Fruit fly (Drosophila melanogaster) whole organism, embryonic: Measurements from ENCODE around the gene ATP7.
A peak's percentile ranks its signal among the peaks of the same experiment; 100 is the strongest.

Experiments
- CG10209 ChIP-seq: fragments of 200-800 bp; sonication (Bioruptor generic); optimal IDR thresholded peaks from 3 replicates; lab custom pipeline; 2017; ENCODE audit warnings: missing biosample characterization, mild to moderate bottlenecking, missing genetic modification characterization, missing genetic modification reagents
- CG11695 ChIP-seq: fragments of 200-800 bp; sonication (Bioruptor generic); IDR thresholded peaks from 3 replicates; pipeline ENCODE4 v1.3.6; 2022; ENCODE audit warnings: missing biosample characterization, missing genetic modification characterization
- CG12104 ChIP-seq: fragments of 200-800 bp; sonication (Bioruptor generic); optimal IDR thresholded peaks from 3 replicates; lab custom pipeline; 2016; ENCODE audit warnings: missing biosample characterization, missing genetic modification characterization
- CG12659 ChIP-seq: fragments of 200-800 bp; sonication (Bioruptor generic); optimal IDR thresholded peaks from 3 replicates; lab custom pipeline; 2017; ENCODE audit warnings: mild to moderate bottlenecking, missing biosample characterization, missing genetic modification reagents, missing genetic modification characterization
- CG14050 ChIP-seq: fragments of 200-800 bp; sonication (Bioruptor generic); IDR thresholded peaks from 3 replicates; pipeline ENCODE4 v1.3.6; 2022; ENCODE audit warnings: missing biosample characterization, missing genetic modification characterization
- CG14441 ChIP-seq: fragments of 200-800 bp; sonication (Bioruptor generic); IDR thresholded peaks from 2 replicates; pipeline ENCODE4 v1.3.6; 2022; ENCODE audit warnings: missing biosample characterization, missing genetic modification characterization
- CG14667 ChIP-seq: fragments of 200-800 bp; sonication (Bioruptor generic); IDR thresholded peaks from 2 replicates; pipeline ENCODE4 v1.3.6; 2022; ENCODE audit warnings: missing biosample characterization, missing genetic modification characterization
- CG1602 ChIP-seq: fragments of 200-800 bp; sonication (Bioruptor generic); optimal IDR thresholded peaks from 3 replicates; lab custom pipeline; 2016; ENCODE audit warnings: missing biosample characterization, missing genetic modification characterization
- CG17359 ChIP-seq: fragments of 200-800 bp; sonication (Bioruptor generic); optimal IDR thresholded peaks from 3 replicates; lab custom pipeline; 2018; ENCODE audit warnings: missing biosample characterization, mild to moderate bottlenecking, missing genetic modification characterization, moderate library complexity
- CG17912 ChIP-seq: fragments of 200-800 bp; sonication (Bioruptor generic); optimal IDR thresholded peaks from 2 replicates; lab custom pipeline; 2018; ENCODE audit warnings: missing biosample characterization, mild to moderate bottlenecking, missing genetic modification characterization
- CG2129 ChIP-seq: fragments of 200-800 bp; sonication (Bioruptor generic); IDR thresholded peaks from 2 replicates; pipeline ENCODE4 v1.3.6; 2022; ENCODE audit warnings: missing biosample characterization, missing genetic modification characterization; ENCODE audit not compliant: partially characterized antibody
- CG2678 ChIP-seq: fragments of 200-800 bp; sonication (Bioruptor generic); optimal IDR thresholded peaks from 3 replicates; lab custom pipeline; 2019; ENCODE audit warnings: missing biosample characterization, mild to moderate bottlenecking, missing genetic modification characterization, moderate library complexity
- CG2889 ChIP-seq: fragments of 200-800 bp; sonication (Bioruptor generic); IDR thresholded peaks from 3 replicates; pipeline ENCODE4 v1.3.6; 2022; ENCODE audit warnings: missing biosample characterization, missing genetic modification characterization
- CG4404 ChIP-seq: fragments of 200-800 bp; sonication (Bioruptor generic); IDR thresholded peaks from 2 replicates; pipeline ENCODE4 v1.3.6; 2022; ENCODE audit warnings: missing biosample characterization, missing genetic modification characterization
- CG5245 ChIP-seq: fragments of 200-800 bp; sonication (Bioruptor generic); optimal IDR thresholded peaks from 3 replicates; lab custom pipeline; 2016; ENCODE audit warnings: missing biosample characterization, missing genetic modification characterization
- CG6272 ChIP-seq: fragments of 200-800 bp; sonication (Bioruptor generic); IDR thresholded peaks from 2 replicates; pipeline ENCODE4 v1.3.6; 2022; ENCODE audit warnings: missing biosample characterization, missing genetic modification characterization
- Camta ChIP-seq: fragments of 200-800 bp; sonication (Bioruptor generic); optimal IDR thresholded peaks from 2 replicates; lab custom pipeline; 2016; ENCODE audit warnings: missing biosample characterization, missing genetic modification characterization
- Dll ChIP-seq: fragments of 200-800 bp; sonication (Bioruptor generic); IDR thresholded peaks from 4 replicates; pipeline ENCODE4 v1.3.6; 2022; ENCODE audit warnings: missing biosample characterization, missing genetic modification characterization; ENCODE audit not compliant: partially characterized antibody
- Elba2 ChIP-seq: fragments of 200-800 bp; sonication (Bioruptor generic); optimal IDR thresholded peaks from 3 replicates; lab custom pipeline; 2016; ENCODE audit warnings: missing biosample characterization, missing genetic modification characterization
- Ets97D ChIP-seq: fragments of 200-800 bp; sonication (Bioruptor generic); optimal IDR thresholded peaks from 3 replicates; lab custom pipeline; 2016; ENCODE audit warnings: missing biosample characterization, missing genetic modification characterization
- Gsc ChIP-seq: fragments of 200-800 bp; sonication (Bioruptor generic); IDR thresholded peaks from 2 replicates; pipeline ENCODE4 v1.3.6; 2022; ENCODE audit warnings: missing biosample characterization, missing genetic modification characterization
- Hr51 ChIP-seq, 2 experiments: fragments of 200-800 bp; sonication (Bioruptor generic); optimal IDR thresholded peaks; 2 replicates in 1 of 2; 3 replicates in 1 of 2; lab custom pipeline; 2016 to 2018; ENCODE audit warnings: missing biosample characterization in 2 of 2, missing genetic modification characterization in 2 of 2, mild to moderate bottlenecking in 1 of 2, moderate library complexity in 1 of 2
- MBD-R2 ChIP-seq: fragments of 200-800 bp; sonication (Bioruptor generic); IDR thresholded peaks from 2 replicates; pipeline ENCODE4 v1.3.6; 2022; ENCODE audit warnings: missing biosample characterization, missing genetic modification characterization
- Meics ChIP-seq: fragments of 200-800 bp; sonication (Bioruptor generic); optimal IDR thresholded peaks from 2 replicates; lab custom pipeline; 2017; ENCODE audit warnings: missing biosample characterization, mild to moderate bottlenecking, missing genetic modification characterization
- NC2α ChIP-seq: fragments of 200-800 bp; sonication (Bioruptor generic); optimal IDR thresholded peaks from 2 replicates; lab custom pipeline; 2016; ENCODE audit warnings: missing biosample characterization, missing genetic modification characterization
- PHDP ChIP-seq: fragments of 200-800 bp; sonication (Bioruptor generic); optimal IDR thresholded peaks from 3 replicates; lab custom pipeline; 2018; ENCODE audit warnings: missing biosample characterization, mild to moderate bottlenecking, missing genetic modification characterization, moderate library complexity
- Trl ChIP-seq, 3 experiments: fragments of >200 bp in 2 of 3; fragments of 200-800 bp in 1 of 3; sonication (Bioruptor generic) in 1 of 3; optimal IDR thresholded peaks; 2 replicates in 1 of 3; 3 replicates in 2 of 3; lab custom pipeline; 2016 to 2017; ENCODE audit warnings: missing biosample characterization in 1 of 3, missing genetic modification characterization in 1 of 3
- az2 ChIP-seq: fragments of 200-800 bp; sonication (Bioruptor generic); optimal IDR thresholded peaks from 3 replicates; lab custom pipeline; 2016; ENCODE audit warnings: missing biosample characterization, missing genetic modification characterization
- bab2 ChIP-seq: fragments of 200-800 bp; sonication (Bioruptor generic); optimal IDR thresholded peaks from 2 replicates; lab custom pipeline; 2016; ENCODE audit warnings: missing biosample characterization, missing genetic modification characterization
- dysf ChIP-seq: fragments of 200-800 bp; sonication (Bioruptor generic); IDR thresholded peaks from 3 replicates; pipeline ENCODE4 v1.3.6; 2022; ENCODE audit warnings: missing biosample characterization, missing genetic modification characterization
- fd96Cb ChIP-seq: fragments of 200-800 bp; sonication (Bioruptor generic); optimal IDR thresholded peaks from 2 replicates; lab custom pipeline; 2018; ENCODE audit warnings: missing biosample characterization, mild to moderate bottlenecking, missing genetic modification characterization, moderate library complexity
- gem ChIP-seq: fragments of 200-800 bp; sonication (Bioruptor generic); optimal IDR thresholded peaks from 2 replicates; lab custom pipeline; 2019; ENCODE audit warnings: missing biosample characterization, mild to moderate bottlenecking, missing genetic modification characterization, moderate library complexity
- hkb ChIP-seq, 2 experiments: fragments of 200-800 bp in 1 of 2; fragments of >200 bp in 1 of 2; sonication (Bioruptor generic) in 1 of 2; IDR thresholded peaks in 1 of 2; optimal IDR thresholded peaks in 1 of 2; 2 replicates each; pipeline versions ENCODE4 v1.3.6 to Lab custom; 2017 to 2022; ENCODE audit warnings: missing biosample characterization in 1 of 2, missing genetic modification characterization in 1 of 2
- jing ChIP-seq: fragments of 200-800 bp; sonication (Bioruptor generic); optimal IDR thresholded peaks from 2 replicates; lab custom pipeline; 2018; ENCODE audit warnings: missing biosample characterization, mild to moderate bottlenecking, missing genetic modification characterization
- jumu ChIP-seq: fragments of 200-800 bp; sonication (Bioruptor generic); optimal IDR thresholded peaks from 3 replicates; lab custom pipeline; 2016; ENCODE audit warnings: missing biosample characterization, missing genetic modification characterization
- ken ChIP-seq: fragments of 200-800 bp; sonication (Bioruptor generic); IDR thresholded peaks from 3 replicates; pipeline ENCODE4 v1.3.6; 2022; ENCODE audit warnings: missing biosample characterization, missing genetic modification characterization
- nerfin-1 ChIP-seq: fragments of 200-800 bp; sonication (Bioruptor generic); optimal IDR thresholded peaks from 3 replicates; lab custom pipeline; 2019; ENCODE audit warnings: missing biosample characterization, mild to moderate bottlenecking, missing genetic modification characterization, moderate library complexity
- nmo ChIP-seq: fragments of 200-800 bp; sonication (Bioruptor generic); optimal IDR thresholded peaks from 2 replicates; lab custom pipeline; 2018; ENCODE audit warnings: missing biosample characterization, mild to moderate bottlenecking, missing genetic modification characterization, moderate library complexity
- otp ChIP-seq: fragments of 200-800 bp; sonication (Bioruptor generic); IDR thresholded peaks from 3 replicates; pipeline ENCODE4, ENCODE4 v1.3.6; 2022; ENCODE audit warnings: missing biosample characterization, missing genetic modification characterization
- pan ChIP-seq, 4 experiments: fragments of >200 bp in 3 of 4; fragments of 200-800 bp in 1 of 4; sonication (Bioruptor generic) in 1 of 4; optimal IDR thresholded peaks in 3 of 4; IDR thresholded peaks in 1 of 4; 2 replicates each; pipeline versions ENCODE4 v1.3.6 to Lab custom; 2017 to 2022; ENCODE audit warnings: missing biosample characterization in 2 of 4, missing genetic modification characterization in 2 of 4, mixed read lengths in 1 of 4
- pb ChIP-seq: fragments of 200-800 bp; sonication (Bioruptor generic); optimal IDR thresholded peaks from 3 replicates; lab custom pipeline; 2016; ENCODE audit warnings: missing biosample characterization, missing genetic modification characterization
- pnt ChIP-seq: fragments of 200-800 bp; sonication (Bioruptor generic); optimal IDR thresholded peaks from 3 replicates; lab custom pipeline; 2016; ENCODE audit warnings: missing biosample characterization, missing genetic modification characterization
- pum ChIP-seq: fragments of 200-800 bp; sonication (Bioruptor generic); optimal IDR thresholded peaks from 2 replicates; lab custom pipeline; 2016; ENCODE audit warnings: missing biosample characterization, missing genetic modification characterization
- sna ChIP-seq: fragments of 200-800 bp; sonication (Bioruptor generic); IDR thresholded peaks from 2 replicates; pipeline ENCODE4 v1.3.6; 2022; ENCODE audit warnings: missing biosample characterization, missing genetic modification characterization; ENCODE audit not compliant: partially characterized antibody
- sob ChIP-seq: fragments of 200-800 bp; sonication (Bioruptor generic); IDR thresholded peaks from 2 replicates; pipeline ENCODE4 v1.3.6; 2022; ENCODE audit warnings: missing biosample characterization, missing genetic modification characterization
- wor ChIP-seq: fragments of 200-800 bp; sonication (Bioruptor generic); IDR thresholded peaks from 2 replicates; pipeline ENCODE4 v1.3.6; 2022; ENCODE audit warnings: missing biosample characterization, missing genetic modification characterization
- zen2 ChIP-seq: fragments of 200-800 bp; sonication (Bioruptor generic); IDR thresholded peaks from 3 replicates; pipeline ENCODE4 v1.3.6; 2022; ENCODE audit warnings: missing biosample characterization, missing genetic modification characterization; ENCODE audit not compliant: partially characterized antibody

The ATP7 gene

dm6 chrX:11846049-11846718 is 8.6 kb upstream of the ATP7 start, which contains the start of gene CG15740 (continued):
- TF ChIP-seq Dll (GFP tag; lab: Robert Waterston, UW) (no peak), Gsc (no peak), CG5245 (no peak), nmo (peak; percentile 45), gem (tag; lab: Kevin White, UChicago) (peak; percentile 53), jing (peak; percentile 25), CG2678 (tag; lab: Kevin White, UChicago) (peak; percentile 49), fd96Cb (peak; percentile 14), CG14050 (peak; percentile 29; the same call in 2 of the 3 replicates), CG4404 (GFP tag; lab: Robert Waterston, UW) (0 out of 2 replicates have a peak, but pooled peaks have one; percentile 21), Trl (optimal IDR thresholded peaks at IDR 0.05; lab: Kevin White, UChicago) (no peak), Trl (GFP tag; optimal IDR thresholded peaks at IDR 0.05; lab: Kevin White, UChicago) (peak; percentile 46), CG11695 (0 out of 3 replicates have a peak, but pooled peaks have one; percentile 55), hkb (optimal IDR thresholded peaks at IDR 0.05; lab: Kevin White, UChicago) (no peak), hkb (GFP tag; IDR thresholded peaks at IDR 0.05; lab: Robert Waterston, UW) (peak; percentile 77), CG17359 (tag; lab: Kevin White, UChicago) (peak; percentile 42), ken (GFP tag; lab: Robert Waterston, UW) (no peak; the same call in 2 of the 3 replicates), CG12104 (GFP tag; lab: Kevin White, UChicago) (no peak), nerfin-1 (tag; lab: Kevin White, UChicago) (peak; percentile 1), CG2129 (GFP tag; lab: Robert Waterston, UW) (no peak), CG1602 (GFP tag; lab: Kevin White, UChicago) (no peak), NC2α (GFP tag; lab: Kevin White, UChicago) (no peak), pb (no peak), otp (GFP tag; lab: Robert Waterston, UW) (no peak; the same call in 2 of the 3 replicates), pan (optimal IDR thresholded peaks at IDR 0.05; lab: Kevin White, UChicago) (no peak), pan (GFP tag; optimal IDR thresholded peaks at IDR 0.05 in 1 of 2, IDR thresholded peaks at IDR 0.05 in 1 of 2) (peak in 1 of 2 experiments; percentile 55), CG12659 (peak; percentile 5), dysf (peak; percentile 77), CG14667 (peak; percentile 35; the same call in 1 of the 2 replicates), pum (GFP tag; lab: Kevin White, UChicago) (peak; percentile 46), CG2889 (GFP tag; lab: Robert Waterston, UW) (0 out of 3 replicates have a peak, but pooled peaks have one; percentile 26), sob (GFP tag; lab: Robert Waterston, UW) (peak; percentile 25; the same call in 1 of the 2 replicates), az2 (GFP tag; lab: Kevin White, UChicago) (no peak), pnt (GFP tag; lab: Kevin White, UChicago) (peak; percentile 45), CG17912 (GFP tag; lab: Kevin White, UChicago) (no peak), zen2 (GFP tag; lab: Robert Waterston, UW) (no peak), sna (GFP tag; lab: Robert Waterston, UW) (no peak), CG14441 (GFP tag; lab: Robert Waterston, UW) (peak; percentile 73), jumu (GFP tag; lab: Kevin White, UChicago) (peak; percentile 25), PHDP (tag; lab: Kevin White, UChicago) (peak; percentile 28), Camta (peak; percentile 46), wor (GFP tag; lab: Robert Waterston, UW) (peak; percentile 45; the same call in 1 of the 2 replicates), Ets97D (GFP tag; lab: Kevin White, UChicago) (no peak), CG10209 (GFP tag; lab: Kevin White, UChicago) (peak; percentile 2), Hr51 (GFP tag; optimal IDR thresholded peaks at IDR 0.05; lab: Kevin White, UChicago) (peak in 1 of 2 experiments; percentile 71), MBD-R2 (GFP tag; lab: Robert Waterston, UW) (peak; percentile 15; the same call in 1 of the 2 replicates), Meics (peak; percentile 33), Elba2 (GFP tag; lab: Kevin White, UChicago) (no peak), CG6272 (GFP tag; lab: Robert Waterston, UW) (no peak), bab2 (peak; percentile 30)
